Fruit fly (Drosophila melanogaster) whole organism, embryonic: ENCODE results near the gene puc.

Experiments used
- ATbp ChIP-seq: fragments of 200-800 bp; sonication (Bioruptor generic); optimal IDR thresholded peaks from 2 replicates; lab custom pipeline; 2017; ENCODE audit warnings: missing biosample characterization, mild to moderate bottlenecking, missing genetic modification characterization, missing genetic modification reagents
- B-H1 ChIP-seq: fragments of 200-800 bp; sonication (Bioruptor generic); IDR thresholded peaks from 3 replicates; pipeline ENCODE4 v1.3.6; 2022; ENCODE audit warnings: missing biosample characterization, missing genetic modification characterization
- CG10431 ChIP-seq: fragments of 200-800 bp; sonication (Bioruptor generic); optimal IDR thresholded peaks from 3 replicates; lab custom pipeline; 2018; ENCODE audit warnings: missing biosample characterization, mild to moderate bottlenecking, missing genetic modification characterization
- CG10654 ChIP-seq: fragments of 200-800 bp; sonication (Bioruptor generic); optimal IDR thresholded peaks from 2 replicates; lab custom pipeline; 2016; ENCODE audit warnings: missing biosample characterization, missing genetic modification characterization
- CG10979 ChIP-seq: fragments of 200-800 bp; sonication (Bioruptor generic); optimal IDR thresholded peaks from 2 replicates; lab custom pipeline; 2018; ENCODE audit warnings: missing biosample characterization, mild to moderate bottlenecking, missing genetic modification characterization, moderate library complexity
- CG11093 ChIP-seq: fragments of 200-800 bp; sonication (Bioruptor generic); IDR thresholded peaks from 3 replicates; pipeline ENCODE4 v1.3.6; 2022; ENCODE audit warnings: missing biosample characterization, missing genetic modification characterization
- CG12391 ChIP-seq: fragments of 200-800 bp; sonication (Bioruptor generic); optimal IDR thresholded peaks from 3 replicates; lab custom pipeline; 2018; ENCODE audit warnings: missing biosample characterization, mild to moderate bottlenecking, missing genetic modification characterization, moderate library complexity
- CG14014 ChIP-seq: fragments of 200-800 bp; sonication (Bioruptor generic); IDR thresholded peaks from 2 replicates; pipeline ENCODE4 v1.3.6; 2022; ENCODE audit warnings: missing biosample characterization, missing genetic modification characterization
- CG14667 ChIP-seq: fragments of 200-800 bp; sonication (Bioruptor generic); IDR thresholded peaks from 2 replicates; pipeline ENCODE4 v1.3.6; 2022; ENCODE audit warnings: missing biosample characterization, missing genetic modification characterization
- CG15011 ChIP-seq: fragments of 200-800 bp; sonication (Bioruptor generic); optimal IDR thresholded peaks from 3 replicates; lab custom pipeline; 2018; ENCODE audit warnings: missing biosample characterization, mild to moderate bottlenecking, missing genetic modification characterization
- CG1529 ChIP-seq: fragments of 200-800 bp; sonication (Bioruptor generic); optimal IDR thresholded peaks from 3 replicates; lab custom pipeline; 2018; ENCODE audit warnings: missing biosample characterization, missing genetic modification characterization
- CG1602 ChIP-seq: fragments of 200-800 bp; sonication (Bioruptor generic); optimal IDR thresholded peaks from 3 replicates; lab custom pipeline; 2016; ENCODE audit warnings: missing biosample characterization, missing genetic modification characterization
- CG17359 ChIP-seq: fragments of 200-800 bp; sonication (Bioruptor generic); optimal IDR thresholded peaks from 3 replicates; lab custom pipeline; 2018; ENCODE audit warnings: missing biosample characterization, mild to moderate bottlenecking, missing genetic modification characterization, moderate library complexity
- CG2712 ChIP-seq: fragments of 200-800 bp; optimal IDR thresholded peaks from 3 replicates; lab custom pipeline; 2019; ENCODE audit warnings: missing biosample characterization, mild to moderate bottlenecking, missing genetic modification characterization, moderate library complexity
- CG32772 ChIP-seq: fragments of 200-800 bp; sonication (Bioruptor generic); IDR thresholded peaks from 2 replicates; pipeline ENCODE4 v1.3.6; 2022; ENCODE audit warnings: missing biosample characterization, missing genetic modification characterization
- CG3281 ChIP-seq: fragments of 200-800 bp; sonication (Bioruptor generic); optimal IDR thresholded peaks from 3 replicates; lab custom pipeline; 2017; ENCODE audit warnings: missing biosample characterization, mild to moderate bottlenecking, missing genetic modification characterization
- CG3847 ChIP-seq: fragments of 200-800 bp; sonication (Bioruptor generic); IDR thresholded peaks from 2 replicates; pipeline ENCODE4 v1.3.6; 2022; ENCODE audit warnings: missing biosample characterization, missing genetic modification characterization
- CG4360 ChIP-seq: fragments of 200-800 bp; sonication (Bioruptor generic); IDR thresholded peaks from 2 replicates; pipeline ENCODE4 v1.3.6; 2022; ENCODE audit warnings: missing biosample characterization, missing genetic modification characterization
- CG4617 ChIP-seq: fragments of 200-800 bp; sonication (Bioruptor generic); optimal IDR thresholded peaks from 3 replicates; lab custom pipeline; 2016; ENCODE audit warnings: missing biosample characterization, missing genetic modification characterization, borderline replicate concordance
- CG6272 ChIP-seq: fragments of 200-800 bp; sonication (Bioruptor generic); IDR thresholded peaks from 2 replicates; pipeline ENCODE4 v1.3.6; 2022; ENCODE audit warnings: missing biosample characterization, missing genetic modification characterization
- CG8281 ChIP-seq: fragments of 200-800 bp; sonication (Bioruptor generic); optimal IDR thresholded peaks from 2 replicates; lab custom pipeline; 2018; ENCODE audit warnings: missing biosample characterization, mild to moderate bottlenecking, missing genetic modification characterization, moderate library complexity
- CG8290 ChIP-seq, 3 experiments: fragments of 200-800 bp; sonication (Bioruptor generic); optimal IDR thresholded peaks; 2 replicates each; lab custom pipeline; 2016 to 2019; ENCODE audit warnings: missing biosample characterization in 3 of 3, missing genetic modification characterization in 3 of 3, mild to moderate bottlenecking in 2 of 3, moderate library complexity in 1 of 3
- CG8765 ChIP-seq: fragments of 200-800 bp; sonication (Bioruptor generic); IDR thresholded peaks from 2 replicates; pipeline ENCODE4 v1.3.6; 2022; ENCODE audit warnings: missing biosample characterization, missing genetic modification characterization
- CG8924 ChIP-seq: fragments of 200-800 bp; optimal IDR thresholded peaks from 3 replicates; lab custom pipeline; 2019; ENCODE audit warnings: missing biosample characterization, mild to moderate bottlenecking, missing genetic modification characterization, moderate library complexity
- CG9797 ChIP-seq: fragments of 200-800 bp; sonication (Bioruptor generic); optimal IDR thresholded peaks from 3 replicates; lab custom pipeline; 2018; ENCODE audit warnings: missing biosample characterization, mild to moderate bottlenecking, missing genetic modification characterization
- Dek ChIP-seq: fragments of 200-800 bp; sonication (Bioruptor generic); optimal IDR thresholded peaks from 3 replicates; lab custom pipeline; 2019; ENCODE audit warnings: missing biosample characterization, mild to moderate bottlenecking, missing genetic modification characterization, moderate library complexity
- Doc2 ChIP-seq: fragments of 200-800 bp; sonication (Bioruptor generic); IDR thresholded peaks from 2 replicates; pipeline ENCODE4 v1.3.6; 2022; ENCODE audit warnings: missing biosample characterization, missing genetic modification characterization
- Doc3 ChIP-seq: fragments of 200-800 bp; sonication (Bioruptor generic); IDR thresholded peaks from 3 replicates; pipeline ENCODE4 v1.3.6; 2022; ENCODE audit warnings: missing biosample characterization, missing genetic modification characterization; ENCODE audit not compliant: partially characterized antibody
- Fer2 ChIP-seq: fragments of 200-800 bp; sonication (Bioruptor generic); optimal IDR thresholded peaks from 2 replicates; lab custom pipeline; 2018; ENCODE audit warnings: missing biosample characterization, mild to moderate bottlenecking, missing genetic modification characterization, moderate library complexity
- HLH4C ChIP-seq: fragments of 200-800 bp; sonication (Bioruptor generic); IDR thresholded peaks from 3 replicates; pipeline ENCODE4 v1.3.6; 2022; ENCODE audit warnings: missing biosample characterization, missing genetic modification characterization; ENCODE audit not compliant: partially characterized antibody
- Hand ChIP-seq: fragments of 200-800 bp; sonication (Bioruptor generic); optimal IDR thresholded peaks from 2 replicates; lab custom pipeline; 2017; ENCODE audit warnings: mild to moderate bottlenecking, missing biosample characterization, missing genetic modification reagents, missing genetic modification characterization
- Hr3 ChIP-seq: fragments of 200-800 bp; sonication (Bioruptor generic); optimal IDR thresholded peaks from 3 replicates; lab custom pipeline; 2016; ENCODE audit warnings: missing biosample characterization, missing genetic modification characterization
- Rfx ChIP-seq: fragments of 200-800 bp; sonication (Bioruptor generic); IDR thresholded peaks from 2 replicates; pipeline ENCODE4 v1.3.6; 2022; ENCODE audit warnings: missing biosample characterization, missing genetic modification characterization
- Sin3A ChIP-seq: fragments of >200 bp; optimal IDR thresholded peaks from 2 replicates; lab custom pipeline; 2018
- Xrp1 ChIP-seq: fragments of 200-800 bp; sonication (Bioruptor generic); IDR thresholded peaks from 2 replicates; pipeline ENCODE4 v1.3.6; 2022; ENCODE audit warnings: missing biosample characterization, missing genetic modification characterization
- bcd ChIP-seq: fragments of 200-800 bp; sonication (Bioruptor generic); optimal IDR thresholded peaks from 2 replicates; lab custom pipeline; 2017; ENCODE audit warnings: missing biosample characterization, mild to moderate bottlenecking, missing genetic modification characterization
- croc ChIP-seq: fragments of 200-800 bp; sonication (Bioruptor generic); conservative IDR thresholded peaks from 3 replicates; pipeline ENCODE4 v1.3.6; 2022; ENCODE audit warnings: missing biosample characterization, missing genetic modification characterization
- ftz-f1 ChIP-seq: fragments of 200-800 bp; sonication (Bioruptor generic); optimal IDR thresholded peaks from 2 replicates; lab custom pipeline; 2016; ENCODE audit warnings: missing biosample characterization, missing genetic modification characterization
- gem ChIP-seq: fragments of 200-800 bp; sonication (Bioruptor generic); optimal IDR thresholded peaks from 2 replicates; lab custom pipeline; 2019; ENCODE audit warnings: missing biosample characterization, mild to moderate bottlenecking, missing genetic modification characterization, moderate library complexity
- insv ChIP-seq, 2 experiments: fragments of 200-800 bp; sonication (Bioruptor generic); optimal IDR thresholded peaks; 3 replicates each; lab custom pipeline; 2016 to 2018; ENCODE audit warnings: missing biosample characterization in 2 of 2, missing genetic modification characterization in 2 of 2
- kni ChIP-seq: fragments of 200-800 bp; sonication (Bioruptor generic); optimal IDR thresholded peaks from 3 replicates; lab custom pipeline; 2017; ENCODE audit warnings: mild to moderate bottlenecking, missing biosample characterization, missing genetic modification reagents, missing genetic modification characterization
- lbe ChIP-seq: fragments of 200-800 bp; sonication (Bioruptor generic); optimal IDR thresholded peaks from 2 replicates; lab custom pipeline; 2016; ENCODE audit warnings: missing biosample characterization, mild to moderate bottlenecking, missing genetic modification characterization
- nau ChIP-seq: fragments of 200-800 bp; sonication (Bioruptor generic); optimal IDR thresholded peaks from 3 replicates; lab custom pipeline; 2017; ENCODE audit warnings: missing biosample characterization, mild to moderate bottlenecking, missing genetic modification characterization, missing genetic modification reagents
- org-1 ChIP-seq: fragments of 200-800 bp; sonication (Bioruptor generic); optimal IDR thresholded peaks from 2 replicates; lab custom pipeline; 2017; ENCODE audit warnings: missing biosample characterization, missing genetic modification characterization
- pzg ChIP-seq: fragments of 200-800 bp; sonication (Bioruptor generic); optimal IDR thresholded peaks from 3 replicates; lab custom pipeline; 2018; ENCODE audit warnings: missing biosample characterization, mild to moderate bottlenecking, missing genetic modification characterization, moderate library complexity
- repo ChIP-seq: fragments of 200-800 bp; sonication (Bioruptor generic); optimal IDR thresholded peaks from 2 replicates; lab custom pipeline; 2016; ENCODE audit warnings: missing biosample characterization, missing genetic modification characterization
- tap ChIP-seq: fragments of 200-800 bp; optimal IDR thresholded peaks from 3 replicates; lab custom pipeline; 2019; ENCODE audit warnings: missing biosample characterization, mild to moderate bottlenecking, missing genetic modification characterization, moderate library complexity
- twi ChIP-seq: fragments of 200-800 bp; optimal IDR thresholded peaks from 2 replicates; lab custom pipeline; 2019; ENCODE audit warnings: missing biosample characterization, mild to moderate bottlenecking, missing genetic modification characterization, moderate library complexity

puc gene

dm6 chr3R:8126316-8127150 lies 21.4 kb downstream of the puc start, which contains the start of the genes CG9667 and Arl8:
Gene CG9667, minus strand, starts transcription at chr3R:8126357.
Gene Arl8, plus strand, starts transcription at chr3R:8126605.
- TF ChIP-seq CG4360 (GFP tag; lab: Robert Waterston, UW) (no peak), CG12391 (peak; percentile 84), HLH4C (GFP tag; lab: Robert Waterston, UW) (no peak; the same call in 2 of the 3 replicates), CG10979 (tag; lab: Kevin White, UChicago) (peak; percentile 31), CG4617 (peak; percentile 83), nau (GFP tag; lab: Kevin White, UChicago) (no peak), CG3847 (GFP tag; lab: Robert Waterston, UW) (peak; percentile 67), ftz-f1 (GFP tag; lab: Kevin White, UChicago) (no peak), CG10654 (GFP tag; lab: Kevin White, UChicago) (peak; percentile 66), twi (tag; lab: Kevin White, UChicago) (peak; percentile 34), Xrp1 (GFP tag; lab: Robert Waterston, UW) (peak; percentile 70; the same call in 1 of the 2 replicates), CG14014 (GFP tag; lab: Robert Waterston, UW) (0 out of 2 replicates have a peak, but pooled peaks have one; percentile 40), Rfx (peak; percentile 86), lbe (GFP tag; lab: Kevin White, UChicago) (peak; percentile 43), CG6272 (GFP tag; lab: Robert Waterston, UW) (peak; percentile 55), Doc3 (GFP tag; lab: Robert Waterston, UW) (0 out of 3 replicates have a peak, but pooled peaks have one; percentile 26), Doc2 (GFP tag; lab: Robert Waterston, UW) (no peak), tap (tag; lab: Kevin White, UChicago) (peak; percentile 59), gem (peak; percentile 81), Hr3 (GFP tag; lab: Kevin White, UChicago) (peak; percentile 74), ATbp (GFP tag; lab: Kevin White, UChicago) (peak; percentile 23), CG15011 (GFP tag; lab: Kevin White, UChicago) (peak; percentile 30), CG9797 (GFP tag; lab: Kevin White, UChicago) (peak; percentile 79), Hand (no peak), Fer2 (tag; lab: Kevin White, UChicago) (peak; percentile 52), CG11093 (GFP tag; lab: Robert Waterston, UW) (0 out of 3 replicates have a peak, but pooled peaks have one; percentile 26), CG10431 (GFP tag; lab: Kevin White, UChicago) (no peak), CG1602 (GFP tag; lab: Kevin White, UChicago) (peak; percentile 71), CG17359 (tag; lab: Kevin White, UChicago) (peak; percentile 57), CG3281 (GFP tag; lab: Kevin White, UChicago) (peak; percentile 53), CG1529 (GFP tag; lab: Kevin White, UChicago) (peak; percentile 5), B-H1 (GFP tag; lab: Robert Waterston, UW) (no peak), CG8924 (tag; lab: Kevin White, UChicago) (peak; percentile 78), kni (GFP tag; lab: Kevin White, UChicago) (peak; percentile 33), croc (GFP tag; lab: Robert Waterston, UW) (no peak), org-1 (GFP tag; lab: Kevin White, UChicago) (no peak), bcd (peak; percentile 58), pzg (peak; percentile 67), Sin3A (lab: Kevin White, UChicago) (peak; percentile 47), insv (GFP tag; optimal IDR thresholded peaks at IDR 0.05; lab: Kevin White, UChicago) (peak in 1 of 2 experiments; percentile 41), CG14667 (peak; percentile 65), CG8281 (peak; percentile 14), CG8765 (0 out of 2 replicates have a peak, but pooled peaks have one; percentile 35), repo (GFP tag; lab: Kevin White, UChicago) (no peak), CG32772 (GFP tag; lab: Robert Waterston, UW) (peak; percentile 76), Dek (tag; lab: Kevin White, UChicago) (peak; percentile 31), CG8290 (GFP tag; optimal IDR thresholded peaks at IDR 0.05; lab: Kevin White, UChicago) (peak; percentile 86), CG8290 (tag; optimal IDR thresholded peaks at IDR 0.05; lab: Kevin White, UChicago) (peak; percentile 10 to 11), CG2712 (tag; lab: Kevin White, UChicago) (peak; percentile 83)
